Worm (Caenorhabditis elegans): ENCODE data around the gene cdk-5.

DNA sequence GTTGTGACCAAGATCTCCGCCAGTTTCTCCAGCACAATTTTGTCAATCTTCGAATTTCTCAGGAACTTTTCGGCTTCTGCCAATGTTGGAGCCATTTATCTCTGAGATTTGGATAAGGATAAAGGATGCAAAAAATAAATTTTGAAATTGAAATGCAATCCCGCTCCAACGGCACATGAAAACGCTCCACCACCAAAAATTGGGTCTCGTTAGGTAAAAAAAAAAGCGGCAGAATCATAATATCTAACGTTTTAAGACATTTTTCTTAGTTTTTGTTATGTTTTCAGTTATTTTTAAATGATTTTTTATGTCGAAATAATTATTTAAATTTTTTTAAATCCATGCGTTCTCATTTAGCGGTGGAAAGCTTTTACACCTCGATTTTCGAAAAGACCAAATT lies 31.7 kb downstream of the cdk-5 start, which contains the start of gene F45G2.7:
- TF ChIP-seq him-1 (tag; optimal IDR thresholded peaks at IDR 0.05): no peak
- no peak for TF ChIP-seq W03F9.2 (tag; optimal IDR thresholded peaks at IDR 0.05)
